Worm (Caenorhabditis elegans) whole organism, young adult: ENCODE data around the gene T28A8.8.

ENCODE experiments used
- F55B11.4 ChIP-seq: sonication (generic microtip); optimal IDR thresholded peaks from 2 replicates; lab custom pipeline; 2016; ENCODE audit warnings: missing compliant biosample characterization, missing genetic modification characterization, borderline replicate concordance; ENCODE audit not compliant: insufficient read depth
- K12H6.12 ChIP-seq: fragments of 200-800 bp; sonication (Bioruptor generic); optimal IDR thresholded peaks from 2 replicates; lab custom pipeline; 2018; ENCODE audit warnings: mild to moderate bottlenecking, missing genetic modification characterization, missing compliant biosample characterization
- ceh-27 ChIP-seq: fragments of 200-800 bp; sonication (Bioruptor generic); optimal IDR thresholded peaks from 2 replicates; lab custom pipeline; 2018; ENCODE audit warnings: mild to moderate bottlenecking, missing genetic modification characterization, moderate library complexity, missing compliant biosample characterization
- nhr-27 ChIP-seq: fragments of 200-800 bp; sonication (Bioruptor generic); optimal IDR thresholded peaks from 2 replicates; lab custom pipeline; 2018; ENCODE audit warnings: mild to moderate bottlenecking, missing genetic modification characterization, moderate library complexity, missing compliant biosample characterization

DNA sequence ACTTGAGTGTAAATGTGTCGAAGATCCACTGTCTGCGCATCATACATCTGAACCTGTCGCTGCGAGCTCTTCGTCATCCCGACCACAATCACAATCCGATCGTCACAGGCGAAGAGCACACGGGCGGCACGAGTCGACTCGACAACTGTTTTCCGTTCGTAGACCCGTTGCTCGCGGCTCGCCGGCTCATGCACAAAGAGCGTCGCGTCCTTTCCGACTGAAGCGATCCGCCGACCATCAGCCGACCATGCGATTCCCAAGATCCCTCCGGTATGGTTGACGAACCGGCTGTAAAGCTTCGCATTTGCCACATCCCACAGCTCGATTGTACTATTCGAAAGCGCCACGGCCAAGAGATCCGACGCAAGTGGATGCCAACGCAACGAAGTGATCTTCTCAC is 15.8 kb downstream of the T28A8.8 start:
- TF ChIP-seq ceh-27 (GFP tag; lab: Kevin White, UChicago) (no peak), nhr-27 (tag; lab: Kevin White, UChicago) (no peak), F55B11.4 (tag; lab: Kevin White, UChicago) (no peak), K12H6.12 (tag; lab: Kevin White, UChicago) (no peak)
